Fruit fly (Drosophila melanogaster): ENCODE results near the gene CG4497.

The CG4497 gene

DNA sequence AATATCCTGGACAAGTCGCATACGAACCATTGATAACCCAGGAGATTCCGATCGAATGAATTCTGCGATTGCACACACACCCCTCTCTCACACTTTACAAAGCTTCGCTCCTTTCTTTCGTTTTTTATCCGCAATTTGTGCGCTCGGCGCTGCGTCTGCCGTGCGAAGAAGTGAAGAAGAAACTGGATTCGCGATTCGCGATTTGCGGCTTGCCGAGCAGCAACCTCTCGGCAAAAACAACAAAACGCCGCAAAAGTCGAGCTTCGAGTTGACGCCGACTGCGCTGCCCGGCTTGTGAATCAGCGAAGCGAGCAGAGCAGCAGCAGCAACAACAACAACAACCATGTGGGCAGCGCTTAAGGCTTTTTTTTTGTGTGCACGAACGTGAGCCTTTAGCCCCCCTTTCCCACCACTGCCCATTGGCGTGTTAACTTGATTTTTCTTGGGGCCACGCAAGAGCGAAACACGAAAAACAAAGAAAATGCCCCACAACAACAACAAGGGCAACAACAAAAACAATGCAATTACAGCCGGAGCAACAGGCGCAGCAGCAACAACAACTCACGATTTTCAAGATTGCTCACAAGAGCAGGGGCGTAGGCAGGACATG lies 6.4 kb downstream of the CG4497 start:
- TF ChIP-seq woc (GFP tag; optimal IDR thresholded peaks at IDR 0.05) (no peak), usp (GFP tag; optimal IDR thresholded peaks at IDR 0.05) (no peak), Abd-B (GFP tag; optimal IDR thresholded peaks at IDR 0.05) (no peak), CG32264 (GFP tag; optimal IDR thresholded peaks at IDR 0.05) (no peak), CrebA (GFP tag; optimal IDR thresholded peaks at IDR 0.05; ENCODE audit: borderline replicate concordance) (no peak), fru (GFP tag; optimal IDR thresholded peaks at IDR 0.05) (no peak)

DNA sequence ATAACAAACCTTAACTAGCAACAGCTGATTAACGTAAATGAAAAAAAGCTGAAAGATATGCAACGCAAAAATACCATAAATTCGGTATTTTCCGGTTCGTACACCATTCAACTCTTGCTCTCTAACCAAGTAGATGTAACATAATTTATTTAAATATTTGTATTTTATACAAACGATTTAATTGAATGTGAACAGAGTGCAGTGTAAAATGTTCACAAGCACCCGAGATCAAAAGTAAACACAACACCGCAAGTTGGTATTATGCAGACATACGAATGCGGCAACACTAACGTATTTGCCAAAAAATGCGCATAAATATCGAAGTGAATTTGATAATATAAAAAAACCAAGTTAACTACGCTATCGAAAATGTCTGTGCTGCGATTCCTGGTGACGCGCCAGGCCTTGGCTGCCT lies 12.4 kb downstream of the CG4497 start, which contains the start of gene MICU1:
MICU1 (plus strand) TSS at position 257 of the 415 bp plus-strand sequence.
- TF ChIP-seq CrebA (GFP tag; optimal IDR thresholded peaks at IDR 0.05; ENCODE audit: borderline replicate concordance): peak; percentile 18
- TF ChIP-seq ey (GFP tag; optimal IDR thresholded peaks at IDR 0.05): no peak
- TF ChIP-seq usp (GFP tag; optimal IDR thresholded peaks at IDR 0.05): no peak

DNA sequence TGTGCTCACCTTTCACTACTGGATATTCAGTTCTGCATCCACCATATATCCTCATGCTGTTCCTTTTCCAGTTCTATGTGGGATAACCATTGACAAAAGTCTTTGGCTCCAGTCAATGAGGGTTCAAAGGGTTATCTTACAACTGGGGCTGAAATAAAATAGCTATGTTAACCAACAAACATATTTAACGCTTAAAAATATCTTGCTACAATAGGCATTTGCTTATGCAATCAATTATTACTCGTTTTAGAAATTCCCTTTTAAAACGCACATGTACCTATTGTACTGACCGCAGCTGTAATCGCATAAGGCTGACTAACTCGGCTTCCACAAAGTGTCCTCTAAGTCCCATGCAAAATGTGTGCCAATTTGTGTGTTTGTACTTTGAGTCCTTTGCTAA lies 15.1 kb downstream of the CG4497 start:
- TF ChIP-seq Hr78 (GFP tag; optimal IDR thresholded peaks at IDR 0.05): no peak
- TF ChIP-seq Myc (optimal IDR thresholded peaks at IDR 0.05): no peak
- peak; percentile 21 for TF ChIP-seq h (GFP tag; optimal IDR thresholded peaks at IDR 0.05)
- no peak for TF ChIP-seq dsf (GFP tag; optimal IDR thresholded peaks at IDR 0.05; ENCODE audit: borderline replicate concordance)
- no peak for TF ChIP-seq sage (GFP tag; optimal IDR thresholded peaks at IDR 0.05)
- TF ChIP-seq sv (GFP tag; optimal IDR thresholded peaks at IDR 0.05): no peak

DNA sequence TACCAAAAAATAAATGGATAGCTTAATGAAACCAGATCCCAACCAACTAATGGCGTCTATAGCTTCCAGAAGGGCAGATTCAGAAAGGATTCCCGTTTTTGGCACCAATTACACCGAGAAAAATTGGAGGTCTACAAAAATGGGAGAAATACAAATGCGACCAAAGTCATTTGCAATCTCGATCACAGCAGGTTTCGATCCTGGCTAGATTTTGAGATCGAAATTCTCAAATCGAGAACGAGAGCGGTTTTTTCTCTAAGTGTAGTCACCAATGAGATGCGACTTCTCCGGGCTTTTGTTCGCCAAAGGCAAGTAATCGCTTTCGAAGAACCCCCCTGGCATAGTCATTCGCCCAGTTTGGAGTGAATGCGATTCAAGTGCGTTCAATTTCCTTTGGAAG lies 18.6 kb downstream of the CG4497 start:
- TF ChIP-seq Dif (GFP tag; optimal IDR thresholded peaks at IDR 0.05; ENCODE audit: partially characterized antibody): no peak
- TF ChIP-seq N (GFP tag; optimal IDR thresholded peaks at IDR 0.05): no peak
- TF ChIP-seq psq (GFP tag; optimal IDR thresholded peaks at IDR 0.05): no peak
- TF ChIP-seq ey (GFP tag; optimal IDR thresholded peaks at IDR 0.05): no peak
- TF ChIP-seq woc (GFP tag; optimal IDR thresholded peaks at IDR 0.05): peak; percentile 13
- TF ChIP-seq brk (GFP tag; optimal IDR thresholded peaks at IDR 0.05): no peak
- no peak for TF ChIP-seq CG9705 (GFP tag; optimal IDR thresholded peaks at IDR 0.05)
- TF ChIP-seq Abd-B (GFP tag; optimal IDR thresholded peaks at IDR 0.05): no peak
- TF ChIP-seq br (GFP tag; optimal IDR thresholded peaks at IDR 0.05): no peak
- TF ChIP-seq CG32264 (GFP tag; optimal IDR thresholded peaks at IDR 0.05): no peak
- TF ChIP-seq rgr (GFP tag; optimal IDR thresholded peaks at IDR 0.05): peak; percentile 38
- TF ChIP-seq h (GFP tag; optimal IDR thresholded peaks at IDR 0.05): peak; percentile 55

DNA sequence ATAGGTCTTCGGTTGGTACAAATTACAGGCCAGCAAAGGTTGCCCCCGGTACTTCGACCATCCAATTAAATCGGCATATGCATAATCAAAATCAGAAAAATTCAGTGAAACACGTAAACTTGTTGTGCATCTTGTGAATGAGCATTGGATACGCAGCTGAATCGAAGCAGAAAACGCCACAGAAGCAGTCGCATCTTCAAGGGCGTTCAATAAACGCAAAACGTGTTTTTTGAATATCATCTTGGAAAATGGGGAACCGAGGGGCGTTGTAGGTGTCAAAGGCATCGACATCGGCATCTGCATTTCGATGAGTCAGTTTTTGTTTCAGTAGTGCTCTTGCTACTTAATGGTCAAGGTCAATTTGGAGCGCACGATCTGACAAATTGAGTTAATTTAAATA lies 20.0 kb downstream of the CG4497 start:
- TF ChIP-seq CG9705 (GFP tag; optimal IDR thresholded peaks at IDR 0.05) (no peak), tai (GFP tag; optimal IDR thresholded peaks at IDR 0.05) (no peak), CG32264 (GFP tag; optimal IDR thresholded peaks at IDR 0.05) (no peak), psq (GFP tag; optimal IDR thresholded peaks at IDR 0.05) (no peak), dmrt93B (GFP tag; optimal IDR thresholded peaks at IDR 0.05) (no peak), lola (GFP tag; optimal IDR thresholded peaks at IDR 0.05) (no peak), woc (GFP tag; optimal IDR thresholded peaks at IDR 0.05) (no peak), N (GFP tag; optimal IDR thresholded peaks at IDR 0.05) (no peak), pan (optimal IDR thresholded peaks at IDR 0.05) (no peak), h (GFP tag; optimal IDR thresholded peaks at IDR 0.05) (no peak), Hr83 (GFP tag; optimal IDR thresholded peaks at IDR 0.05; ENCODE audit: poor library complexity, severe bottlenecking) (no peak), Sp1 (GFP tag; optimal IDR thresholded peaks at IDR 0.05) (no peak), Dfd (GFP tag; optimal IDR thresholded peaks at IDR 0.05) (no peak), CrebA (GFP tag; optimal IDR thresholded peaks at IDR 0.05; ENCODE audit: borderline replicate concordance) (no peak), jim (GFP tag; optimal IDR thresholded peaks at IDR 0.05) (no peak), OdsH (GFP tag; optimal IDR thresholded peaks at IDR 0.05) (no peak), Jra (GFP tag; optimal IDR thresholded peaks at IDR 0.05) (no peak), Dif (GFP tag; optimal IDR thresholded peaks at IDR 0.05; ENCODE audit: partially characterized antibody) (no peak)

DNA sequence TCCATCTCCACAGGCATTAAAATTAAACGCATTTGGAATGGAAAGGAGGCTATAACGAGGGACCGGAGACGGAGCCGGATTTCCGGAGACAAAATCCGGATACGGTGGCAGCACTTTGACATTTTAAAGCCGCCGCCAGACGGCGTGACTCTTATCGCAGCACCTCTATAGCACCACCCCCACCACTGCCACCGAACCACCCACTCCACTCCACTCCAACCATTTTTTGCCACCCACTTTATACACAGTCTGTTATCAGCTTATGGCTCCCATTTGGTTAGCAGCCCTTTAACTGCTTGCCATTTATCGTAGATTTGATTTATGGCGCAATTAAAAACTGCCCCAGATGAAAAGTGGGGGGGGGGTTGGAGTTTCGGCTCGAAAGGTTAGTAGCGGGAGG lies 25.4 kb downstream of the CG4497 start:
- TF ChIP-seq OdsH (GFP tag; optimal IDR thresholded peaks at IDR 0.05) (no peak), Vsx2 (GFP tag; optimal IDR thresholded peaks at IDR 0.05; ENCODE audit: partially characterized antibody) (no peak), Hr78 (GFP tag; optimal IDR thresholded peaks at IDR 0.05) (no peak), h (GFP tag; optimal IDR thresholded peaks at IDR 0.05) (no peak)
